Fruit fly (Drosophila melanogaster): ENCODE data around the gene w.

The w gene

DNA sequence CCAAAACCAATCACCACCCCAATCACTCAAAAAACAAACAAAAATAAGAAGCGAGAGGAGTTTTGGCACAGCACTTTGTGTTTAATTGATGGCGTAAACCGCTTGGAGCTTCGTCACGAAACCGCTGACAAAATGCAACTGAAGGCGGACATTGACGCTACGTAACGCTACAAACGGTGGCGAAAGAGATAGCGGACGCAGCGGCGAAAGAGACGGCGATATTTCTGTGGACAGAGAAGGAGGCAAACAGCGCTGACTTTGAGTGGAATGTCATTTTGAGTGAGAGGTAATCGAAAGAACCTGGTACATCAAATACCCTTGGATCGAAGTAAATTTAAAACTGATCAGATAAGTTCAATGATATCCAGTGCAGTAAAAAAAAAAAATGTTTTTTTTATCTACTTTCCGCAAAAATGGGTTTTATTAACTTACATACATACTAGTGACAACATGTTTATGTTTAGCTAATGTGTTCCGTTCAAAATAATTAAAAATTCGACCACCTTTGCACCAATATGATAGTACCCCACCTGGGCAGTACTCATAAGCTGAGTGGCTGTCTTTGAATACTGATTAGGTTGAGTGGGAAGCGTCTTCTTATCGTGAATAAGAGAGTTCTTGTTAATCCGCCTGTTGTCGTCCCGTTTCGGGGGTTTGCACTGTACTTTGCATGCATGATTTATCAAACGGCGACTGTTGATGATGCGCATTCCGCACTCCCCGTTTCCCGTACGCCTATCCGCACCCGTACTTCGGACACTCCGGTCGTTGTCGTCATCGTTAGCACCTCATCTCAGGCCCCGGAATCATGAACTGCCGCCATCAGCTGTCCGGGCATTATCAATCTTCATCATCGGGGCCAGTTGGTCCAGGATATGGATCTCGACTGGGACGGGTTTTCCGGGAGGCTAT lies at the start of gene w:
TSS of gene w (minus strand) at position 122 of the 912 bp plus-strand sequence.
- peak; percentile 20 for TF ChIP-seq Pif1B (GFP tag; optimal IDR thresholded peaks at IDR 0.05)
- TF ChIP-seq CG10348 (GFP tag; IDR thresholded peaks at IDR 0.05) = no peak
- no peak for TF ChIP-seq Snoo (tag; optimal IDR thresholded peaks at IDR 0.05)
- peak; percentile 47 for TF ChIP-seq CG8159 (tag; optimal IDR thresholded peaks at IDR 0.05)
- TF ChIP-seq fd96Ca (GFP tag; IDR thresholded peaks at IDR 0.05) = no peak; the same call in 2 of the 3 replicates
- TF ChIP-seq gl (tag; optimal IDR thresholded peaks at IDR 0.05) = peak; percentile 2
- TF ChIP-seq CG4496 (GFP tag; IDR thresholded peaks at IDR 0.05) = peak; percentile 6; the same call in 1 of the 3 replicates
- TF ChIP-seq Ets98B (GFP tag; IDR thresholded peaks at IDR 0.05) = no peak
- TF ChIP-seq CG13204 (GFP tag; optimal IDR thresholded peaks at IDR 0.05) = no peak
- no peak for TF ChIP-seq CG34367 (tag; optimal IDR thresholded peaks at IDR 0.05)
- TF ChIP-seq Pif1A (GFP tag; optimal IDR thresholded peaks at IDR 0.05) = peak; percentile 20
- no peak for TF ChIP-seq CG17806 (tag; optimal IDR thresholded peaks at IDR 0.05)
- TF ChIP-seq rn (GFP tag; IDR thresholded peaks at IDR 0.05) = no peak
- TF ChIP-seq CG32121 (GFP tag; IDR thresholded peaks at IDR 0.05) = peak; percentile 53; the same call in 1 of the 2 replicates
- TF ChIP-seq CG12605 (GFP tag; IDR thresholded peaks at IDR 0.05) = no peak
- peak; percentile 79 for TF ChIP-seq CG14655 (GFP tag; optimal IDR thresholded peaks at IDR 0.05)
- TF ChIP-seq CG8301 (tag; optimal IDR thresholded peaks at IDR 0.05) = peak; percentile 64
- TF ChIP-seq D1 (tag; optimal IDR thresholded peaks at IDR 0.05) = no peak
- no peak for TF ChIP-seq EcR (GFP tag; optimal IDR thresholded peaks at IDR 0.05)
- TF ChIP-seq CG15710 (tag; optimal IDR thresholded peaks at IDR 0.05) = no peak
- no peak for TF ChIP-seq CG9948 (tag; optimal IDR thresholded peaks at IDR 0.05)

DNA sequence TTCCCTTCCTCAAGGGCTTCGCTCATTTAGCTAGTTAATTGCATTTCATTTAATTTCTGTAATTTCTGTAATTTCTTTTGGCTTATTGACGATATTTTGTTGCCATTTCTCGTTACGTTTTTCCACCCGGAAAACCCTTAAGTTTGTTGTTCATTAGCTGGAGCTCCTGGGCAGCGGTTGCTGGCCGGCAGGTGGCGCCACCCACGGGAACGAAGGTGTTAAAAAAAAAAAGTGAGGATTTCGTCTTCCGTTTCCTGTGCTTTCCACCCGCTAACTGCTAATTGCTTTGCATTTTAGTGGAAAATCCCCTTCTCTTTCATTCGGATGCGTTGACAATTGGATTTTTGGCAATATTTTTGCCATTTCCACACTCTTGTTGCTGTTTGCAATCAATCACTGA lies 18.2 kb upstream of the w start:
- TF ChIP-seq Pif1A (GFP tag; optimal IDR thresholded peaks at IDR 0.05) (no peak), CG34367 (tag; optimal IDR thresholded peaks at IDR 0.05) (no peak), CG10348 (GFP tag; IDR thresholded peaks at IDR 0.05) (no peak), Pif1B (GFP tag; optimal IDR thresholded peaks at IDR 0.05) (no peak), gl (tag; optimal IDR thresholded peaks at IDR 0.05) (no peak), EcR (GFP tag; optimal IDR thresholded peaks at IDR 0.05) (no peak), CG9948 (tag; optimal IDR thresholded peaks at IDR 0.05) (no peak), rn (GFP tag; IDR thresholded peaks at IDR 0.05) (no peak), Snoo (tag; optimal IDR thresholded peaks at IDR 0.05) (no peak), CG12605 (GFP tag; IDR thresholded peaks at IDR 0.05) (no peak), CG15710 (tag; optimal IDR thresholded peaks at IDR 0.05) (no peak)

DNA sequence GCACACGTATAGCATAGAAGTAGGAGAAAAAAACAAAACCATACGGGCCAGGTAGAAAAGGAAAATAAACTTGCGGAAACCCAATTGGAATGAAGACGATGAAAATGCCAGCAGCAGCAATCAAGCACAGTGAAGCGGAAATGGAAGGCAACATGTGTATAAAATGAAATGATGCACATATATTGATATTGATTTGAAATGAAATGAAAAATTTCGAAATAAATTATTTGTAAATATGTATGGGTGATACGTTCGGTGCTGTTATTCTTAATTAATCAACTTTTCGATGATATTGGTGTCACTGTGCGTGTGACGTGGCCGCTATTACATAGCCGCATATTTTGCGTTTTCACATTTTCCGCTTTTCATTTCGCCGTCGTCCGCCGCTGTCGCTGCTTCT lies 16.8 kb upstream of the w start:
- TF ChIP-seq CG15710 (tag; optimal IDR thresholded peaks at IDR 0.05) = no peak
- no peak for TF ChIP-seq gl (tag; optimal IDR thresholded peaks at IDR 0.05)
- no peak for TF ChIP-seq CG8301 (tag; optimal IDR thresholded peaks at IDR 0.05)
- no peak for TF ChIP-seq CG17806 (tag; optimal IDR thresholded peaks at IDR 0.05)
- no peak for TF ChIP-seq CG8159 (tag; optimal IDR thresholded peaks at IDR 0.05)
- TF ChIP-seq CG13204 (GFP tag; optimal IDR thresholded peaks at IDR 0.05) = no peak
- no peak for TF ChIP-seq rn (GFP tag; IDR thresholded peaks at IDR 0.05)
- TF ChIP-seq D1 (tag; optimal IDR thresholded peaks at IDR 0.05) = no peak
- no peak for TF ChIP-seq CG10348 (GFP tag; IDR thresholded peaks at IDR 0.05)
- no peak for TF ChIP-seq CG32121 (GFP tag; IDR thresholded peaks at IDR 0.05)
- no peak for TF ChIP-seq Ets98B (GFP tag; IDR thresholded peaks at IDR 0.05)
- no peak for TF ChIP-seq fd96Ca (GFP tag; IDR thresholded peaks at IDR 0.05)
- no peak for TF ChIP-seq CG9948 (tag; optimal IDR thresholded peaks at IDR 0.05)
- TF ChIP-seq CG34367 (tag; optimal IDR thresholded peaks at IDR 0.05) = no peak
- TF ChIP-seq CG14655 (GFP tag; optimal IDR thresholded peaks at IDR 0.05) = no peak
- no peak for TF ChIP-seq EcR (GFP tag; optimal IDR thresholded peaks at IDR 0.05)
- no peak for TF ChIP-seq CG12605 (GFP tag; IDR thresholded peaks at IDR 0.05)
- TF ChIP-seq Pif1A (GFP tag; optimal IDR thresholded peaks at IDR 0.05) = no peak

DNA sequence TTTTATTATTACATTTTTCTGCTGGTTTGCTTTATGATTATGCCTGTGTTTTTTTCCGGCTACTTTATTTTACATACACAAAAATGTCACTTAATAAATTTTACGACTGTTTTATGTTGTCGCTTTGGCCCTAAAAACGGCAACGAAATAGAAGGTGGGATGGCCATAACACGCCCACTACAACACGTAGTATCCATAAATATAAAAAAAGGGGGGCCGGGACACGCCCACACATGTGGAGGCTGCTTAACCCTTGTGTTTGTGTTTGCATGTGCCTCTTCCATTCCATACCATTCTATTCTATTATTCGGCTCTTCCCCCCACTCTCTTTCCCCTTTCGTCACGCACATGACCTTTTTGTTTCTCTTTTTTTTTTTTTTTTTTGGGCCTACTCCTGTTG lies 15.4 kb upstream of the w start:
- no peak for TF ChIP-seq D1 (tag; optimal IDR thresholded peaks at IDR 0.05)
- no peak for TF ChIP-seq CG15710 (tag; optimal IDR thresholded peaks at IDR 0.05)

DNA sequence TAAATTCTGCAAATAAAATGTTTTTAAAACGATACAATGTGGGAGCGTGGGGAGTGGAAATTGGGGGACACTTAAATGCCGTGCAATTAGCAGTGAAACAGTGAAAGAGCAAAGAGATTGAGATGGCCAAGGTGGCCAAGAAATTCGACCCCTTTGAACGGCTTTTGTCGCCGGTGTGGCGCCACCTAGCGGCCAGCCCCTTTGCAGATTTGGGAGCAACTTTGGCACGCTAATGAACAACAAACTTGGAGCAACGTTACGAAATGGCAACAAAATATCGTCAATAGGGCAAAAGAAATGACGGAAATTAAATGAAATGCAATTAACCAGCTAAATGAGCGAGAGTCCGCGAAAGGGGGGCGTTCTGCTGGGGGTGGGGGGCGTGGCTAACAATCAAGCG lies 14.8 kb upstream of the w start:
- no peak for TF ChIP-seq CG10348 (GFP tag; IDR thresholded peaks at IDR 0.05)
- no peak for TF ChIP-seq CG4496 (GFP tag; IDR thresholded peaks at IDR 0.05)
- TF ChIP-seq fd96Ca (GFP tag; IDR thresholded peaks at IDR 0.05) = no peak
- TF ChIP-seq CG8159 (tag; optimal IDR thresholded peaks at IDR 0.05) = no peak
- TF ChIP-seq Ets98B (GFP tag; IDR thresholded peaks at IDR 0.05) = no peak
- TF ChIP-seq gl (tag; optimal IDR thresholded peaks at IDR 0.05) = no peak
- no peak for TF ChIP-seq EcR (GFP tag; optimal IDR thresholded peaks at IDR 0.05)
- no peak for TF ChIP-seq Snoo (tag; optimal IDR thresholded peaks at IDR 0.05)
- TF ChIP-seq CG12605 (GFP tag; IDR thresholded peaks at IDR 0.05) = no peak
- no peak for TF ChIP-seq CG9948 (tag; optimal IDR thresholded peaks at IDR 0.05)
- no peak for TF ChIP-seq rn (GFP tag; IDR thresholded peaks at IDR 0.05)
- TF ChIP-seq CG14655 (GFP tag; optimal IDR thresholded peaks at IDR 0.05) = no peak
- no peak for TF ChIP-seq CG32121 (GFP tag; IDR thresholded peaks at IDR 0.05)
- no peak for TF ChIP-seq CG34367 (tag; optimal IDR thresholded peaks at IDR 0.05)
- no peak for TF ChIP-seq CG15710 (tag; optimal IDR thresholded peaks at IDR 0.05)

DNA sequence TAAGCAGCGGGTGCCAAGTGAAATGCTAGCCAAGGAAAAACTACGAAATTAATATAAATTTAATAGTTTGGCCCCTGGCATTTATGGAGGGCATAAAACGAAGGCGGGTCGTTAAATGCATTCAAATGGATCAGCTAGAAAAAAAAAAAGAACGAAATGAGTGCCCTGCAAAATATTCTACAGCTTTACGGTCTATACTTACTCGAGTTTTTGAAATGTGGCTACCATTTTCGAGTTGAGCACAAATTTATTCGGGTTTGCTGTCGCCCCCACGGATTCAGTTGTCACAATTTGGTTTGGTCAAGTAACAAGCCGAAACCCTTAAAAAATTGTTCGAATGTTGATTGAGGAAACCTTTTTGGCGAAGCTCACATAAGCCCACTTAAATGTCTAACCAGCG lies 13.3 kb upstream of the w start, which contains the start of gene CG12498:
TSS of gene CG12498 (plus strand) at position 301 of the 400 bp plus-strand sequence.
- TF ChIP-seq Pif1A (GFP tag; optimal IDR thresholded peaks at IDR 0.05) = no peak
- no peak for TF ChIP-seq CG13204 (GFP tag; optimal IDR thresholded peaks at IDR 0.05)
- no peak for TF ChIP-seq CG8301 (tag; optimal IDR thresholded peaks at IDR 0.05)
- no peak for TF ChIP-seq CG14655 (GFP tag; optimal IDR thresholded peaks at IDR 0.05)
- no peak for TF ChIP-seq EcR (GFP tag; optimal IDR thresholded peaks at IDR 0.05)
- TF ChIP-seq Pif1B (GFP tag; optimal IDR thresholded peaks at IDR 0.05) = no peak
- no peak for TF ChIP-seq gl (tag; optimal IDR thresholded peaks at IDR 0.05)
- TF ChIP-seq Snoo (tag; optimal IDR thresholded peaks at IDR 0.05) = no peak
- no peak for TF ChIP-seq CG4496 (GFP tag; IDR thresholded peaks at IDR 0.05)
- TF ChIP-seq fd96Ca (GFP tag; IDR thresholded peaks at IDR 0.05) = no peak
- TF ChIP-seq Ets98B (GFP tag; IDR thresholded peaks at IDR 0.05) = no peak
- no peak for TF ChIP-seq CG8159 (tag; optimal IDR thresholded peaks at IDR 0.05)
- TF ChIP-seq CG12605 (GFP tag; IDR thresholded peaks at IDR 0.05) = no peak
- no peak for TF ChIP-seq D1 (tag; optimal IDR thresholded peaks at IDR 0.05)
- no peak for TF ChIP-seq CG15710 (tag; optimal IDR thresholded peaks at IDR 0.05)
- TF ChIP-seq rn (GFP tag; IDR thresholded peaks at IDR 0.05) = no peak
- no peak for TF ChIP-seq CG9948 (tag; optimal IDR thresholded peaks at IDR 0.05)
